Worm (Caenorhabditis elegans): ENCODE measurements around the gene slc-17.9.

ce11 chrX:9795579-9795978 is 30.9 kb upstream of the slc-17.9 start:
- no peak for TF ChIP-seq ztf-11 (tag; optimal IDR thresholded peaks at IDR 0.05)
- no peak for TF ChIP-seq hlh-1 (tag; optimal IDR thresholded peaks at IDR 0.05)
- no peak for TF ChIP-seq lin-13 (tag; optimal IDR thresholded peaks at IDR 0.05)
